Fruit fly (Drosophila melanogaster) whole organism: Measurements from ENCODE around the gene Myc.

Source experiments
- pan ChIP-seq: fragments of >200 bp; optimal IDR thresholded peaks from 2 replicates; lab custom pipeline; 2017
- psq ChIP-seq: fragments of >200 bp; optimal IDR thresholded peaks from 2 replicates; lab custom pipeline; 2017

DNA sequence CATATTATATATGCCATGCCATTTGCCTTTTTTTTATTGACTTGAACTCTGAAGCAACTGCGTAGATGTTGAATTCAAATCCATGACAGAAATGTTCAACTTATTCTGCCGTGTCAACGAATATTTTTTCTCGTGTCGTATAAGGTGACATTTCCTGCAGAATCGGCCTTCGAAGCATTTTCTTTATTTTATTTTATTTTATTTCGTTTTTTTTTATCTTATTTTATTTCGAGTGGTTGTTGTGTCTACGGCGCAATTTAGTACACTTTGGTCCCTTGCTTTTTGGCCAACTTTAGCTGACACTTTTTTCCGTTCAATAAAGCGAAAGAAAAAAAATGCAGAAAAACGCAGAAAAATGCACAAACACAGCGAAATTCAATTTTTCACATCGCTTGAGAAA lies 11.3 kb upstream of the Myc start:
- no peak for TF ChIP-seq pan (lab: Kevin White, UChicago)
- TF ChIP-seq psq: no peak
